1 fruit fly cellular context compared by ENCODE assay signal in genomic region chr2L:8732702-8733101, dm6.
TF ChIP-seq lines count a peak whose summit lies in the region.

No protein-coding gene starts in this region.

TF ChIP-seq in whole organism, embryonic, 481 proteins besides CTCF, POLR2A, EP300 and RAD21 (continued from another document):
- TF ChIP-seq ato (GFP tag; IDR thresholded peaks at IDR 0.05; lab: Robert Waterston, UW; ENCODE audit: partially characterized antibody) (no peak), kay (GFP tag; optimal IDR thresholded peaks at IDR 0.05; lab: Kevin White, UChicago) (no peak), ase (GFP tag; IDR thresholded peaks at IDR 0.05; lab: Robert Waterston, UW) (peak; percentile 50; the same call in 1 of the 3 replicates), CG1024 (GFP tag; IDR thresholded peaks at IDR 0.05; lab: Robert Waterston, UW) (0 out of 2 replicates have a peak, but pooled peaks have one; percentile 21), CG10431 (GFP tag; optimal IDR thresholded peaks at IDR 0.05; lab: Kevin White, UChicago) (no peak), CG42726 (GFP tag; IDR thresholded peaks at IDR 0.05; lab: Robert Waterston, UW; ENCODE audit: partially characterized antibody) (no peak), Dip2 (GFP tag; IDR thresholded peaks at IDR 0.05; lab: Robert Waterston, UW) (no peak), ap (GFP tag; IDR thresholded peaks at IDR 0.05; lab: Robert Waterston, UW) (no peak), chinmo (GFP tag; IDR thresholded peaks at IDR 0.05; lab: Robert Waterston, UW; ENCODE audit: partially characterized antibody) (peak; percentile 57; the same call in 1 of the 4 replicates), Dbx (GFP tag; IDR thresholded peaks at IDR 0.05; lab: Robert Waterston, UW) (0 out of 3 replicates have a peak, but pooled peaks have one; percentile 10), CG7987 (GFP tag; optimal IDR thresholded peaks at IDR 0.05; lab: Kevin White, UChicago) (no peak), Atf3 (GFP tag; optimal IDR thresholded peaks at IDR 0.05; lab: Kevin White, UChicago) (no peak), PHDP (tag; optimal IDR thresholded peaks at IDR 0.05; lab: Kevin White, UChicago) (no peak), lilli (GFP tag; optimal IDR thresholded peaks at IDR 0.05; lab: Kevin White, UChicago) (peak; percentile 34), CG30403 (GFP tag; optimal IDR thresholded peaks at IDR 0.05; lab: Kevin White, UChicago) (peak; percentile 32), salm (tag; optimal IDR thresholded peaks at IDR 0.05; lab: Kevin White, UChicago) (no peak), CG11247 (GFP tag; IDR thresholded peaks at IDR 0.05; lab: Robert Waterston, UW) (no peak), CG17385 (GFP tag; optimal IDR thresholded peaks at IDR 0.05; lab: Kevin White, UChicago) (no peak), CG14050 (GFP tag; IDR thresholded peaks at IDR 0.05; lab: Robert Waterston, UW) (no peak), CG43689 (GFP tag; IDR thresholded peaks at IDR 0.05; lab: Robert Waterston, UW) (no peak), Dek (tag; optimal IDR thresholded peaks at IDR 0.05; lab: Kevin White, UChicago) (no peak), Abd-B (GFP tag; optimal IDR thresholded peaks at IDR 0.05; lab: Kevin White, UChicago) (peak; percentile 53), Nf-YB (GFP tag; optimal IDR thresholded peaks at IDR 0.05; lab: Kevin White, UChicago) (no peak), CG18619 (GFP tag; optimal IDR thresholded peaks at IDR 0.05; lab: Kevin White, UChicago) (no peak), Nf-YA (GFP tag; IDR thresholded peaks at IDR 0.05; lab: Robert Waterston, UW) (peak; percentile 33; the same call in 1 of the 2 replicates), bowl (GFP tag; IDR thresholded peaks at IDR 0.05; lab: Robert Waterston, UW) (no peak), CG34224 (GFP tag; IDR thresholded peaks at IDR 0.05; lab: Robert Waterston, UW; ENCODE audit: partially characterized antibody) (no peak), CG10959 (GFP tag; IDR thresholded peaks at IDR 0.05; lab: Robert Waterston, UW) (no peak), lov (optimal IDR thresholded peaks at IDR 0.05; lab: Kevin White, UChicago) (no peak), lov (GFP tag; IDR thresholded peaks at IDR 0.05; lab: Robert Waterston, UW) (peak; percentile 18; the same call in 1 of the 3 replicates), wek (GFP tag; optimal IDR thresholded peaks at IDR 0.05; lab: Kevin White, UChicago) (no peak), BtbVII (GFP tag; optimal IDR thresholded peaks at IDR 0.05; lab: Kevin White, UChicago) (no peak), ash1 (GFP tag; optimal IDR thresholded peaks at IDR 0.05; lab: Kevin White, UChicago) (no peak), tin (GFP tag; optimal IDR thresholded peaks at IDR 0.05; lab: Kevin White, UChicago) (no peak), CG12299 (tag; optimal IDR thresholded peaks at IDR 0.05; lab: Kevin White, UChicago) (no peak), CG1647 (GFP tag; optimal IDR thresholded peaks at IDR 0.05; lab: Kevin White, UChicago) (no peak), H2.0 (GFP tag; IDR thresholded peaks at IDR 0.05; lab: Robert Waterston, UW) (no peak), Fer1 (GFP tag; optimal IDR thresholded peaks at IDR 0.05; lab: Kevin White, UChicago) (no peak), CG6791 (GFP tag; IDR thresholded peaks at IDR 0.05; lab: Robert Waterston, UW; ENCODE audit: partially characterized antibody) (no peak), pzg (GFP tag; optimal IDR thresholded peaks at IDR 0.05; lab: Kevin White, UChicago) (no peak), luna (GFP tag; optimal IDR thresholded peaks at IDR 0.05; lab: Kevin White, UChicago) (no peak), CG4820 (GFP tag; optimal IDR thresholded peaks at IDR 0.05; lab: Kevin White, UChicago) (no peak), CG13894 (tag; optimal IDR thresholded peaks at IDR 0.05; lab: Kevin White, UChicago) (no peak), prd (optimal IDR thresholded peaks at IDR 0.05; lab: Kevin White, UChicago) (no peak), prd (GFP tag; IDR thresholded peaks at IDR 0.05; lab: Robert Waterston, UW) (peak; percentile 74)
